Worm (Caenorhabditis elegans) whole organism, L4 larva: ENCODE measurements around the gene rfl-1.

Experiments
- D1046.2 ChIP-seq: fragments of 200-800 bp; sonication (Bioruptor generic); IDR thresholded peaks from 2 replicates; pipeline ENCODE4 v1.3.6; 2022; ENCODE audit warnings: missing genetic modification characterization, missing compliant biosample characterization
- F44E2.7 ChIP-seq: fragments of 200-800 bp; sonication (Bioruptor generic); IDR thresholded peaks from 2 replicates; pipeline ENCODE4 v2.1.2; 2022; ENCODE audit warnings: missing genetic modification characterization, missing compliant biosample characterization
- Y105C5A.15 ChIP-seq: fragments of 200-800 bp; sonication (Bioruptor generic); IDR thresholded peaks from 2 replicates; pipeline ENCODE4 v1.3.6; 2022; ENCODE audit warnings: missing genetic modification characterization, missing compliant biosample characterization
- Y48G9A.11 ChIP-seq: fragments of 200-800 bp; sonication (Bioruptor generic); IDR thresholded peaks from 2 replicates; pipeline ENCODE4 v1.3.6; 2022; ENCODE audit warnings: missing genetic modification reagents, missing genetic modification characterization, missing compliant biosample characterization
- Y5F2A.4 ChIP-seq: fragments of 200-800 bp; sonication (Bioruptor generic); optimal IDR thresholded peaks from 2 replicates; lab custom pipeline; 2018; ENCODE audit warnings: mild to moderate bottlenecking, missing genetic modification characterization, missing compliant biosample characterization
- Y75B8A.6 ChIP-seq: fragments of 200-800 bp; sonication (Bioruptor generic); IDR thresholded peaks from 2 replicates; pipeline ENCODE4 v1.3.6; 2022; ENCODE audit warnings: missing genetic modification reagents, missing genetic modification characterization, missing compliant biosample characterization
- ZK337.2 ChIP-seq: fragments of 200-800 bp; sonication (Bioruptor generic); IDR thresholded peaks from 2 replicates; pipeline ENCODE4 v1.3.6; 2022; ENCODE audit warnings: missing genetic modification reagents, missing genetic modification characterization, missing compliant biosample characterization
- aha-1 ChIP-seq: fragments of 150-350 bp; peaks from one replicate; lab custom pipeline; 2014; ENCODE audit warnings: missing biosample characterization, missing genetic modification characterization
- arid-1 ChIP-seq: fragments of 200-800 bp; sonication (Bioruptor generic); conservative IDR thresholded peaks from 2 replicates; pipeline ENCODE4 v1.3.6; 2022; ENCODE audit warnings: missing genetic modification reagents, missing genetic modification characterization, missing compliant biosample characterization
- attf-4 ChIP-seq: sonication (generic microtip); optimal IDR thresholded peaks from 3 replicates; lab custom pipeline; 2017; ENCODE audit warnings: missing biosample characterization, missing genetic modification characterization
- ceh-28 ChIP-seq: fragments of 150-350 bp; optimal IDR thresholded peaks from 2 replicates; lab custom pipeline; 2014; ENCODE audit warnings: missing biosample characterization, missing genetic modification reagents, missing genetic modification characterization
- ceh-44 ChIP-seq: fragments of 200-800 bp; sonication (Bioruptor generic); IDR thresholded peaks from 2 replicates; pipeline ENCODE4 v1.3.6; 2022; ENCODE audit warnings: missing genetic modification reagents, missing genetic modification characterization, missing compliant biosample characterization
- ceh-62 ChIP-seq: sonication (generic microtip); optimal IDR thresholded peaks from 2 replicates; lab custom pipeline; 2017; ENCODE audit warnings: missing biosample characterization, missing genetic modification characterization
- cey-2 ChIP-seq: sonication (generic microtip); optimal IDR thresholded peaks from 3 replicates; lab custom pipeline; 2017; ENCODE audit warnings: missing genetic modification characterization, mild to moderate bottlenecking, missing compliant biosample characterization, antibody characterized with exemption, borderline replicate concordance; ENCODE audit not compliant: insufficient read depth
- daf-12 ChIP-seq: fragments of 150-350 bp; optimal IDR thresholded peaks from 2 replicates; lab custom pipeline; 2014; ENCODE audit warnings: missing biosample characterization, missing genetic modification reagents, missing genetic modification characterization
- daf-19 ChIP-seq: fragments of 200-800 bp; sonication (Bioruptor generic); conservative IDR thresholded peaks from 2 replicates; pipeline ENCODE4 v1.3.6; 2022; ENCODE audit warnings: missing genetic modification characterization, missing compliant biosample characterization
- duxl-1 ChIP-seq: sonication (generic microtip); optimal IDR thresholded peaks from 2 replicates; lab custom pipeline; 2016; ENCODE audit warnings: mild to moderate bottlenecking, missing genetic modification characterization, moderate library complexity, missing compliant biosample characterization; ENCODE audit not compliant: poor library complexity
- dve-1 ChIP-seq: sonication (generic microtip); optimal IDR thresholded peaks from 2 replicates; lab custom pipeline; 2017; ENCODE audit warnings: antibody characterized with exemption, mild to moderate bottlenecking, missing genetic modification characterization, missing compliant biosample characterization; ENCODE audit not compliant: insufficient read depth
- egl-27 ChIP-seq: sonication (generic microtip); optimal IDR thresholded peaks from 3 replicates; lab custom pipeline; 2017; ENCODE audit warnings: missing biosample characterization, missing genetic modification reagents, missing genetic modification characterization
- egl-43 ChIP-seq: fragments of 200-800 bp; sonication (Bioruptor generic); IDR thresholded peaks from 2 replicates; pipeline ENCODE4 v1.3.6; 2022; ENCODE audit warnings: missing genetic modification reagents, missing genetic modification characterization, missing compliant biosample characterization
- fkh-10 ChIP-seq: fragments of 150-350 bp; optimal IDR thresholded peaks from 2 replicates; lab custom pipeline; 2014; ENCODE audit warnings: missing biosample characterization, missing genetic modification reagents, missing genetic modification characterization
- fos-1 ChIP-seq: fragments of 150-350 bp; optimal IDR thresholded peaks from 2 replicates; lab custom pipeline; 2014; ENCODE audit warnings: missing biosample characterization, missing genetic modification characterization
- hlh-11 ChIP-seq: fragments of 200-800 bp; sonication (Bioruptor generic); optimal IDR thresholded peaks from 2 replicates; lab custom pipeline; 2018; ENCODE audit warnings: mild to moderate bottlenecking, missing genetic modification characterization, missing compliant biosample characterization
- hlh-30 ChIP-seq: sonication (generic microtip); optimal IDR thresholded peaks from 2 replicates; lab custom pipeline; 2017; ENCODE audit warnings: antibody characterized with exemption, mild to moderate bottlenecking, missing genetic modification characterization, missing compliant biosample characterization; ENCODE audit not compliant: insufficient read depth
- lim-7 ChIP-seq: fragments of 200-800 bp; sonication (Bioruptor generic); IDR thresholded peaks from 2 replicates; pipeline ENCODE4 v1.3.6; 2022; ENCODE audit warnings: missing genetic modification characterization, missing compliant biosample characterization
- lin-1 ChIP-seq: fragments of 200-800 bp; sonication (Bioruptor generic); IDR thresholded peaks from 2 replicates; pipeline ENCODE4 v1.3.6; 2022; ENCODE audit warnings: missing genetic modification reagents, missing genetic modification characterization, missing compliant biosample characterization
- lin-29 ChIP-seq: fragments of 200-800 bp; sonication (Bioruptor generic); IDR thresholded peaks from 2 replicates; pipeline ENCODE4 v1.3.6; 2022; ENCODE audit warnings: missing genetic modification reagents, missing genetic modification characterization, missing compliant biosample characterization
- lsy-2 ChIP-seq, 2 experiments: fragments of 150-350 bp in 1 of 2; sonication (generic microtip) in 1 of 2; optimal IDR thresholded peaks; 2 replicates each; lab custom pipeline; 2014 to 2017; ENCODE audit warnings: missing biosample characterization in 2 of 2, missing genetic modification characterization in 2 of 2
- madf-5 ChIP-seq, 2 experiments: fragments of 200-800 bp; sonication (Bioruptor generic); IDR thresholded peaks; 2 replicates each; pipeline ENCODE4 v1.3.6; 2022; ENCODE audit warnings: missing compliant biosample characterization in 2 of 2, missing genetic modification characterization in 2 of 2
- mdl-1 ChIP-seq, 2 experiments: fragments of 150-350 bp in 1 of 2; sonication (generic microtip) in 1 of 2; optimal IDR thresholded peaks; 2 replicates each; lab custom pipeline; 2014 to 2017; ENCODE audit warnings: missing biosample characterization in 2 of 2, missing genetic modification characterization in 2 of 2
- mdt-29 ChIP-seq: fragments of 200-800 bp; sonication (Bioruptor generic); IDR thresholded peaks from 2 replicates; pipeline ENCODE4 v1.3.6; 2022; ENCODE audit warnings: missing genetic modification reagents, missing genetic modification characterization, missing compliant biosample characterization
- mep-1 ChIP-seq: fragments of 150-350 bp; sonication (generic microtip); optimal IDR thresholded peaks from 3 replicates; lab custom pipeline; 2014; ENCODE audit warnings: missing biosample characterization, missing genetic modification characterization
- mxl-3 ChIP-seq: fragments of 200-800 bp; sonication (Bioruptor generic); optimal IDR thresholded peaks from 2 replicates; lab custom pipeline; 2018; ENCODE audit warnings: mild to moderate bottlenecking, missing genetic modification characterization, missing compliant biosample characterization
- nhr-10 ChIP-seq: fragments of 150-350 bp; optimal IDR thresholded peaks from 2 replicates; lab custom pipeline; 2014; ENCODE audit warnings: missing biosample characterization, missing genetic modification characterization
- nhr-42 ChIP-seq: fragments of 200-800 bp; sonication (Bioruptor generic); IDR thresholded peaks from 2 replicates; pipeline ENCODE4 v1.3.6; 2022; ENCODE audit warnings: missing genetic modification characterization, missing compliant biosample characterization
- nhr-48 ChIP-seq: sonication (generic microtip); optimal IDR thresholded peaks from 2 replicates; lab custom pipeline; 2016; ENCODE audit warnings: mild to moderate bottlenecking, missing genetic modification characterization, missing compliant biosample characterization
- nhr-76 ChIP-seq: fragments of 150-350 bp; optimal IDR thresholded peaks from 2 replicates; lab custom pipeline; 2014; ENCODE audit warnings: missing biosample characterization, missing genetic modification characterization
- pha-4 ChIP-seq, 2 experiments: fragments of 150-350 bp in 1 of 2; fragments of 200-800 bp in 1 of 2; sonication (Bioruptor generic) in 1 of 2; IDR thresholded peaks in 1 of 2; optimal IDR thresholded peaks in 1 of 2; 2 replicates each; pipeline versions ENCODE4 v1.3.6 to Lab custom; 2014 to 2022; ENCODE audit warnings: missing genetic modification characterization in 2 of 2, missing genetic modification reagents in 2 of 2, missing biosample characterization in 1 of 2, missing compliant biosample characterization in 1 of 2
- php-3 ChIP-seq: fragments of 200-800 bp; sonication (Bioruptor generic); IDR thresholded peaks from 2 replicates; pipeline ENCODE4 v1.3.6; 2022; ENCODE audit warnings: missing genetic modification reagents, missing genetic modification characterization, missing compliant biosample characterization
- pqm-1 ChIP-seq: sonication (generic microtip); optimal IDR thresholded peaks from 2 replicates; lab custom pipeline; 2017; ENCODE audit warnings: missing biosample characterization, missing genetic modification characterization
- set-16 ChIP-seq: fragments of 200-800 bp; sonication (Bioruptor generic); IDR thresholded peaks from 2 replicates; pipeline ENCODE4 v1.3.6; 2022; ENCODE audit warnings: missing genetic modification reagents, missing genetic modification characterization, missing compliant biosample characterization
- snpc-1.2 ChIP-seq: fragments of 200-800 bp; sonication (Bioruptor generic); IDR thresholded peaks from 2 replicates; pipeline ENCODE4 v1.3.6; 2022; ENCODE audit warnings: missing genetic modification reagents, missing genetic modification characterization, missing compliant biosample characterization
- tra-1 ChIP-seq: fragments of 200-800 bp; sonication (Bioruptor generic); IDR thresholded peaks from 2 replicates; pipeline ENCODE4 v1.3.6; 2022; ENCODE audit warnings: missing genetic modification reagents, missing genetic modification characterization, missing compliant biosample characterization
- unc-62 ChIP-seq, 3 experiments: fragments of 150-350 bp in 1 of 3; sonication (generic microtip); optimal IDR thresholded peaks in 2 of 3; peaks in 1 of 3; 1 replicate in 1 of 3; 2 replicates in 2 of 3; lab custom pipeline; 2014 to 2017; ENCODE audit warnings: missing biosample characterization in 3 of 3, missing genetic modification characterization in 3 of 3, missing genetic modification reagents in 3 of 3, missing genotype in 1 of 3
- vab-7 ChIP-seq: fragments of 200-800 bp; sonication (Bioruptor generic); IDR thresholded peaks from 2 replicates; pipeline ENCODE4 v1.3.6; 2022; ENCODE audit warnings: missing genetic modification reagents, missing genetic modification characterization, missing compliant biosample characterization
- zag-1 ChIP-seq: fragments of 150-350 bp; optimal IDR thresholded peaks from 2 replicates; lab custom pipeline; 2014; ENCODE audit warnings: missing biosample characterization, missing genetic modification characterization
- zip-2 ChIP-seq: fragments of 150-350 bp; optimal IDR thresholded peaks from 2 replicates; lab custom pipeline; 2014; ENCODE audit warnings: missing biosample characterization, missing genetic modification characterization
- ztf-7 ChIP-seq: fragments of 150-350 bp; optimal IDR thresholded peaks from 2 replicates; lab custom pipeline; 2014; ENCODE audit warnings: missing biosample characterization, missing genetic modification characterization

The rfl-1 gene

DNA sequence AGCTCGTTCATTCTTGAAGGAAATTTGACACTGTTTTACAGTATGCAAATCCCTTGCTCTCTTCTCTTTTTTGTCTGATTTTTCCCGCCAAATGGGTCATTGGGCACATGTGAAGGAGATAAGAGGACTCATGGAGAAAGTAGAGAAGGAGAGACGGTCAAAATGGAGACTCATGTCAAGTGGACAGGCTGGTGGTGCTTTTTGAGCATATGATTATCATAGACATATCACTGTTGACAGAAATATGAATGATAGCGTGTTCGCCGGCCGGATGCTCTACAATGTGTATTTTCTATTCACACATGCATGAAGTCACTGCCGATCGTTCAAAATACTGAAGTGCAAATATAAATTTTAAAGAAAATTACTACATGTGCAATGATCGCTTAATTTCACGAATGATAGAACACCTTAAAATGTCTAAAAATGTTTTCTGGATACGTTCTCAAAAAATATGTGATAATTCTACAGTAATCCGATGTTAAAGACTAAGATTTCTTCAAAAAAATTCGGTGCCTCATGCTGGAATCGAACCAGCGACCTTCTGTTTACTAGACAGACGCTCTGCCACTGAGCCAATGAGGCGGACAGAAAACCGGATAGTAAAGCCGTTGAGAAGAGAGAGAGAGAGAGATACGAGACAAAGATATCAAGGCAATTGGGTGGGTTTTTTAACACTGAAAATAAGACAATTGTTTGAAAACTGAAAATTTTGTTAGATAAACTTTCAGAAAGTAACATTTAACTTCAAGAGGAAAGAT, 9.2 kb downstream of the rfl-1 start (continued):
- TF ChIP-seq vab-7, result 0 out of 2 replicates have a peak, but pooled peaks have one; percentile 28
- TF ChIP-seq Y105C5A.15 (GFP tag; lab: Robert Waterston, UW), result no peak
- no peak for TF ChIP-seq daf-19 (GFP tag; lab: Robert Waterston, UW)
- no peak for TF ChIP-seq F44E2.7 (GFP tag; lab: Robert Waterston, UW)
- TF ChIP-seq hlh-30 (tag; lab: Kevin White, UChicago), result peak; percentile 45
- no peak for TF ChIP-seq ceh-62 (tag; lab: Kevin White, UChicago)
- no peak for TF ChIP-seq nhr-42
- no peak for TF ChIP-seq ceh-44 (GFP tag; lab: Robert Waterston, UW)
- no peak for TF ChIP-seq D1046.2 (GFP tag; lab: Robert Waterston, UW)
- TF ChIP-seq zip-2, result no peak
- no peak for TF ChIP-seq nhr-76 (tag; lab: Kevin White, UChicago)
- TF ChIP-seq lsy-2 (tag; optimal IDR thresholded peaks at IDR 0.05; lab: Kevin White, UChicago), result peak in 1 of 2 experiments; percentile 66
- TF ChIP-seq madf-5 (GFP tag; IDR thresholded peaks at IDR 0.05; lab: Robert Waterston, UW), result no peak
- peak; percentile 43 for TF ChIP-seq mep-1
- no peak for TF ChIP-seq ceh-28 (tag; lab: Kevin White, UChicago)
- peak; percentile 2 for TF ChIP-seq dve-1 (tag; lab: Kevin White, UChicago)
- TF ChIP-seq lin-1, result peak; percentile 54; the same call in 1 of the 2 replicates
- TF ChIP-seq egl-43, result no peak; the same call in 1 of the 2 replicates
- no peak for TF ChIP-seq php-3 (GFP tag; lab: Robert Waterston, UW)
- peak; percentile 79 for TF ChIP-seq arid-1 (GFP tag; lab: Robert Waterston, UW)
- TF ChIP-seq Y75B8A.6 (GFP tag; lab: Robert Waterston, UW), result no peak
- TF ChIP-seq fos-1, result no peak
- TF ChIP-seq aha-1 (tag; lab: Kevin White, UChicago), result peak; percentile 48
- no peak for TF ChIP-seq zag-1 (tag; lab: Kevin White, UChicago)
- TF ChIP-seq mxl-3 (GFP tag; lab: Kevin White, UChicago), result no peak
- 0 out of 2 replicates have a peak, but pooled peaks have one; percentile 52 for TF ChIP-seq pha-4 (GFP tag; IDR thresholded peaks at IDR 0.05; lab: Robert Waterston, UW)
- no peak for TF ChIP-seq pha-4 (tag; optimal IDR thresholded peaks at IDR 0.05; lab: Kevin White, UChicago)
- no peak for TF ChIP-seq lin-29
- peak; percentile 52 for TF ChIP-seq duxl-1 (tag; lab: Kevin White, UChicago)
- TF ChIP-seq attf-4, result no peak
- TF ChIP-seq lim-7 (GFP tag; lab: Robert Waterston, UW), result 0 out of 2 replicates have a peak, but pooled peaks have one; percentile 44
- peak; percentile 29 for TF ChIP-seq Y5F2A.4 (GFP tag; lab: Kevin White, UChicago)
- no peak for TF ChIP-seq nhr-48 (tag; lab: Kevin White, UChicago)
- no peak for TF ChIP-seq fkh-10 (GFP tag; lab: Kevin White, UChicago)
- TF ChIP-seq set-16, result no peak
- TF ChIP-seq egl-27 (tag; lab: Kevin White, UChicago), result no peak
- TF ChIP-seq unc-62 (GFP tag; optimal IDR thresholded peaks at IDR 0.05 in 1 of 2; lab: Kevin White, UChicago), result peak in 1 of 2 experiments; percentile 95
- TF ChIP-seq unc-62 (tag; optimal IDR thresholded peaks at IDR 0.05; lab: Kevin White, UChicago), result no peak
- TF ChIP-seq pqm-1 (tag; lab: Kevin White, UChicago), result no peak
- TF ChIP-seq ZK337.2, result no peak
- TF ChIP-seq hlh-11 (tag; lab: Kevin White, UChicago), result peak; percentile 22
- TF ChIP-seq mdl-1 (tag; optimal IDR thresholded peaks at IDR 0.05; lab: Kevin White, UChicago), result no peak
- TF ChIP-seq snpc-1.2 (GFP tag; lab: Robert Waterston, UW), result no peak
- no peak for TF ChIP-seq nhr-10 (tag; lab: Kevin White, UChicago)
- TF ChIP-seq Y48G9A.11, result no peak
- peak; percentile 56 for TF ChIP-seq tra-1 (GFP tag; lab: Robert Waterston, UW)
- TF ChIP-seq daf-12, result no peak
- TF ChIP-seq ztf-7 (tag; lab: Kevin White, UChicago), result no peak
- TF ChIP-seq mdt-29 (GFP tag; lab: Robert Waterston, UW), result no peak
- no peak for TF ChIP-seq cey-2
